Fruit fly (Drosophila melanogaster): ENCODE data around the gene RPA2.

- no peak for TF ChIP-seq CG8478 (optimal IDR thresholded peaks at IDR 0.05)
- no peak for TF ChIP-seq CTCF (optimal IDR thresholded peaks at IDR 0.05)
These were observed 35.9 kb downstream of the RPA2 start for dm6 chr2L:20889857-20890606.

All from S2 (cell line).